Fruit fly (Drosophila melanogaster): Measurements from ENCODE around the gene CG3552.

CG3552 gene

DNA sequence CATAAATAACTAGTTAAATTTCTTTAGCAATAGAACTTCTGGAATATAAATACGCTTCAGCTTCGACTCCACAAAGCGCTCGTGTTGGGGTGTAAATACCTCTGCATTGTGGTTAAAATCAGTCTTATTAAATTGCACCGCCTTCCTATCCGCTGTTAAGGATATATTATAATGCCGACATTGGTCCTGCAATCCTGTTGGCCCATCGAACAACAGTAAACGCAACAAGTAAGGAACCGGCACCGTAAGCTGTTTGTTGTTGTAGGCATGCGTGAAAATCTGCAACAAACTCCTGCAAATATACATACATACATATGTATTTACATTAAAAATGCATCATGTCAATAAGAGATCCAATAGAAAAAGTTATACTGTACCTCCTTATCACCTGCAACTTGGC is 271 bp downstream of the CG3552 start:
- TF ChIP-seq noc (tag; optimal IDR thresholded peaks at IDR 0.05) = no peak

DNA sequence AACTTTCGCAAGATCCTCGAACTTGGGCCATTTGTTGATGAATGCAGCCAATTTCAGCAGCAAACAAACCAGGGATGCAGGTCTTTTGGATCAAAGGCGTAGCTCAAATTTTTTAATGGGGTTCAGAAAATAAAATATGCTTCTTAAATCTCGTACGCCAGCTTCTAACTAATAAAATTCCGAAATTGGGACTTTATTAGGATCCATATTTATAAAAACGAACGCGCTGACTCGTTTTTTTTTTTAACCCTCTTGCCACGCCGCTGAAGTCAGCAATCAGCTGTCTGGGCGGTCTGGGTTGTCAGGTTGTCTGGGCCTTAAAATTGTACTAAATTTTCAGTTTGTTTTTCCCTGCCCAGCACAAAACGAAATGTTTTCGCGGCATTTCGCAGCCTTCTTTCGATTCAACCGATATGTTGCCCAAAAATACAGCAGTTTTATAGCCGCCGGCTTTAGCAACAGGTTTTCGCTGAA is 1.5 kb downstream of the CG3552 start, which contains the start of gene CG3437:
Gene CG3437, minus strand, starts transcription at position 51 of the 474 bp plus-strand sequence.
- peak; percentile 99 for TF ChIP-seq noc (tag; optimal IDR thresholded peaks at IDR 0.05)

DNA sequence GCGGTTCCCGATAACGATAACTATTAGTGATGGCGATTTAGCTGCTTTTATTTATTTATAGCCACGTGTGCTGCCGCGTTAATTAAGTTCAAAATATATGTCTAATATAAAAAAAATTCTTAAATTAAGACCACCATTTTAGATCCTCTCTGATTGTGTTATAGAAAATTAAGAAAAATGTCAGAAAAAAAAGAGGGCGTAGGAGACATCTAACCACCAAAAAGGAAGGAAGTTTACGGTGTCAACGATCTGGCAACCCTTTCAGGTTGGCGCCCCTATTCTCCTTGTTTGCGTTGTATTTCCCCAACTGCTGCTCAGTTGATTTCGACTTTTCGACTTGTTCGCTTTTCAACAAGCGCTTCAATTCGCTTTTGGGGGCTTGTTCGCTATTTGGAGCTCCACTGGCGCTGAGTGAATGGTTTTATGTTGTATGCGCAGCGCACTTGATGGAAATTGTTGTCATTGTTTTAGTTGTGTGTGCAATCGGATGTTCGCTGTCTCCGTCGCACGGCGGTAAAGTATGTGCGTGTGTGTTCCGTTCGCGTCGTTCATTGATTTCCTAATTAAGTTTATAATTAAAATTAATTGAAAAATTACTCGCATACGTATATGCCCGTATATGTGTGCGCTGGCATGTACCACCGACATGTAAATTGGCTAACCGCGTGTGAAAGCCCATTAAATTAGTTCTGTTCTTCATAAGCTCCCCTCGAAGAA is 4.8 kb downstream of the CG3552 start, which contains the start of the genes CG3434 and CG44838:
Gene CG3434, minus strand, starts transcription at position 25 of the 717 bp plus-strand sequence.
Gene CG44838, plus strand, starts transcription at position 276 of the 717 bp plus-strand sequence.
- peak; percentile 67 for TF ChIP-seq noc (tag; optimal IDR thresholded peaks at IDR 0.05)

DNA sequence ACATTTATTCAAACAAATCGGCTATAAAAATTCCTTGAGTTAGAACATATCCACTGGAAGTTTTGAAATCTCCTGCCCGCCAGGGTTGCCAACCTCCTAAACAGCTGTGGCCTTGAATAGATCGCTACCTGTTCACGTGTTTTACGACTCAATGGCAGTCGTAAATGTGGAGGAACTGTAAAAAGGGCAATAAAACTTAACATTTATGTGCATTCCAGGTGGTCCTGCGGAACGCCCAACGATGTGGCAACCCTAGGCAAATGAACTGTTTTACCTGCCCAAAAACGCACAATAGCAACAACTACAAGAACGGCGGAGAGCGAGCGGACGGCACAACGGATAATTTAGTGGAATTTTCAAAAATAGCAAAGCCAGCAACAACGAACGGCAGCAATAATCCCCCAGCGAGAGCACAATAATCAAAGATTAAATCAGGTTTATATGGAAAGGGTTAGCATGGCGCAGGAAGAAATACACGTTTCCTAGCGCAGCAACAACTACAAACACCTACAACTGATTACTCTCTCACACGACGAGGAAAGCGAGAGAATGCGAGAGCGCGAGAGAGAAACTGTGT is 5.6 kb downstream of the CG3552 start:
- no peak for TF ChIP-seq noc (tag; optimal IDR thresholded peaks at IDR 0.05)

DNA sequence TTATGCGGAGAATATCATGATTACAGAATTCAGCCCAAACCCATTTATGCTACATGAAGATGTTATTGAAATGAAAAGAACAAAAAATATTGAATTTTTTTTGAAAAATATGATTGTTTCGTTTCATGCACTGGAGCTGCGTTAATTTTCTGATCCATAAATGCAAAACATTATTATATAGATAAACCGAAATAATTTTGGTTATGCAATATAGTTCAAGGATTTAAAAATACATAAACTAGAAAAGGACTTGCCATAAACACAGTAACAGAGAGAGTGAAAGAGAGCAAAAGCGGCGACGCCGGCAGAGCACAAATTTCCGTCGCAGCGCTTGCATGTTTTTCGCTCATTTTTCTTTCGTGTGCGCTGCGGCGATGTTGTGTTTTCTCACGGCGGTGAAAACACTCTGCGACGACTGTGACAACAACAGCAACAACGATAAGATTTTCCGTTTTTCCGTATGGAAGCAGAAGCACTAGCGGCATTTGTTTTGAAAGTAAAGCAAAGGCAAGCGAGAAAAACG is 6.2 kb downstream of the CG3552 start:
- peak; percentile 85 for TF ChIP-seq noc (tag; optimal IDR thresholded peaks at IDR 0.05)

DNA sequence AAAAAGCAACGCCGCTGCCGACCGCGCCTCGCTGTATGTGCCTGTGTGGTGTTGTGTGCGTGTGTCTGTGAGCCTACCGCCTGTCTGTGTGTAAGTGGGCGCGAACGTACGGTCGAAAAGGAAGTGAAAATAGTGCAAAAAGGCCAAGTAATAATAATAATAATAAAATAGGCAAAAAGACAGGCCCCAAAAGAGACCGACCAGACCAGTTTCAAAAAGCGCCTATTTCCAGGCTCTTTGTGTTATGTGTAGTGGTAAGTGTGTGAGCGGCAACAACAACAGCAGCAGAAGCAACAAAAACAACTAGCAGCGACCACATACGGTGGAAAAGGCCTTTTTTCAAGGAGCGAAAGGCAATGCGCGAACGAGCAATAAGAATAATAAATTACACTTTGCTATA is 6.7 kb downstream of the CG3552 start:
- no peak for TF ChIP-seq noc (tag; optimal IDR thresholded peaks at IDR 0.05)

DNA sequence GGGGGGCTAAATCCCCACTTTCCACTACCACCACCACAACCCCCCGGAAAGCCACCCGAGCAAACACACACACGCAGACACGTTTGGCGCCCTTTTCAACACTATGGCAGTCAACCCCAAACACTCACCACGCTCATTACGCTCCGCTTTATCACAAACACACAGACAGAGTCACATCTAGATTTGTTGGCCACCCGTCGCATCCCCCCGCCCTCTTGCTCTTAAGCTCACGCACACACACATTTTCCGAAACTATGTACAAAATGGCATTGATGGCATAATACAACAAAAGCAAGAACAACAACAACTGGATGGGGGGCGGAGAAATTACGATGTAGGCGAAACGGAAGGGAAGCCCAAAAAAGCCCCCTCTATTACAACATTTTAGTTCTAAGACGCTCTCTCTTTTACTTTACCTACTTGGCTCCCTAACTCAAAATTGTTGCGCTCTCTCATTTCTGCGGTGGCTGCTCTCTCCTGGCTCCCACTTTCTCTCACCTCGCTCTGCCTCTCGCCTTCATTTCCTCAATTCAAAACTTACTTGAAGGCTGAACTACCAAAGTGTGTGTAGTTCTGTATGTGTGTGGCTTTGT is 9.6 kb downstream of the CG3552 start:
- no peak for TF ChIP-seq noc (tag; optimal IDR thresholded peaks at IDR 0.05)

DNA sequence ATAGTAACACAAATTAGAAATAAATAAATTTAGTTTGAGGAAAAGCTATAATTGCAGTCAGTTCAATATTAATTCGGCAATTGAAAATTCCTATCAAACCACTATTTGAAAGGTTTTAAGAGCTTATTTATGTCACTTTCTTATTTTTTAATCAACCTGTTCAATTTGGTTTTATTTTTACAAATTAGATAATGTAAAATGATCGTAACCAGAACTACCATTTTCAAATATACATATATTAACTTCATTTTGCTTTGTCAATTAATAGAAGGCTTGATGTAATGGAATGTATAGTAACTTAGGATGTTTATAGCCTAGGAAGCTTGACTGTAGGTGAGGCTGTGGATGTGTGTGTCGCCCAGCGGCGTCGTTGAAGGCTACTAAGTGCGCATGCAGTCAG is 10.5 kb downstream of the CG3552 start:
- TF ChIP-seq noc (tag; optimal IDR thresholded peaks at IDR 0.05) = peak; percentile 1

DNA sequence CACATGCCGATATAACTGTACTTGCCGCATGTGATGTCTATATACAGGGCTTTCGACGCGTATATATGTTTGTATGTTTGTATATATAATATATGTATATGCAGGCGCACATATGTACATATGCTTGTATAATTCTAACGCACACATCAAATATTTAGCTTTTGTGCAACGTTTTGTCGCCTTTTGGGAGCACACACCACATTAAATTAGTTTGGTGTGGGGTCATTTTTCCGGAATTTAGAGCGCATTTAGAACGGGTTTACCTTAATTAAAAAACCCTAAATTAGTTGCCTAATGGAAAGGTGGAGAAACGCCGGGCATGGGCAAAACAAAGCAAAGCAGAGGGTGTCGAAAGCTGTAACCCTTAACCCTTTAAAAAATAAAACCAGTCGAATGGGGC is 11.1 kb downstream of the CG3552 start:
- TF ChIP-seq noc (tag; optimal IDR thresholded peaks at IDR 0.05) = no peak

DNA sequence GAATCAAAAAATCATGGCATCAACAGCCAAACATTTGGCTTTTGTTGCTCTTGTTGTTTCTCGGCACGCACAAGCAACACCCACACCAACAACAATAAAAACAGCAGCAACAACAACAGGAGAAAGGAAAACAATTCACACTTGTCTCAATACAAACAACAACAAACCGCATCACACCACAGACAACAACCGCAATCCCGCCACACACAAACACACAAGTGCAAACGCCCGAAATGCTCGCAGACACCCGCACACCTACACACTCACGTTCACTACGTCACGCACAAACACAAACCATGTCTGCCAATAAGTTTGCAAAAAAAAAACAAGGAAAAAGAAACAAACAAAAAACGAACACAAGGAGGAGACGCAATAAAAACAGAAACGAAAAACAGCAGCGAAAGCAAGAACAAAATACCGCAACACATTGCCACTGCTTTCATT is 11.7 kb downstream of the CG3552 start:
- no peak for TF ChIP-seq noc (tag; optimal IDR thresholded peaks at IDR 0.05)

DNA sequence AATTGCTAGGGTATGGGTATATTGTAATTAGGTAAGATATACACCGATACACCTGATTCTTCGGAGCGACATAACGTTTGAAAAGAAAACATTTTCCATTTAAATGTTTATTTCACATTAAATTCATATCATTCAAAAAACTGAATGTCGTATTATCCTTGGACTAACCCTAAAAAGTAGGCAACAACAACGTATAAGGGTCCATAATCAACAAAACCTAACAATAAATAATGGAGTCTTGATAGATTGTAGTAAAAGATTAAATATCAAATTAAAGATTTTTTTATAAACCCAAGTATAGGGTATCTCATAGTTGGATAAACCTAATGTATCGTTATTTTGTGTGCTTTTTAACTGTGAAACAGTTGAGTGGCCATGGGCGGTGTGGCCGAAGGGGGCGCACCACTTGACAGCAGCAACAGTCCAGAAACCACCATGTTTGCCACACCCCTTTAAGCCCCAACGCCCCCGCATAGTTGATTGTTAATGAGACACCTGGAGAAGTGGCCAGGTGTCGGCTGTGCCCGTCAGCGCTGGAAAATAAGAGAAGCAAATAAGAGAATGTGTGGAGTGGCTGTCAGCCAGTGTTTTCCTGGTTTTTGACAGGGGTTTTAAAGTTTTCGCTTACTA is 12.3 kb downstream of the CG3552 start:
- TF ChIP-seq noc (tag; optimal IDR thresholded peaks at IDR 0.05) = peak; percentile 22

DNA sequence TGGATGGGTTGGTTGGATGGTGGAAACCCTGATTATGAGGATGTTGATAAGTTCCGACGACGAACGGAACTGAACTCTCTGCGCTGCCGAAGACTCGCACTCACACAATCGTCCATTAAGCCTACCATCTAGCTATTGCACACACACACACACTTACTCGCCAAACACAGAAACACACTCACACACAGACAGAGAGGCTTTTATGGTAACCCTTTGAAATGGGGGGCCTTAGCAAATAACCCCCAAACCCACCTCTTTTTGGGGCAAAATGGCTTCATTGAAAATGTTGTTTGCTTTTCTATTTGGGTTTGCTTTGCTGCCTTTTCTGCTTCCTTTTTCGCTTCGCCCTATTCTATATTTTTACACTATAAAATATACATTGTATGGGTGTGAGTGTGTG is 13.0 kb downstream of the CG3552 start:
- TF ChIP-seq noc (tag; optimal IDR thresholded peaks at IDR 0.05) = no peak

DNA sequence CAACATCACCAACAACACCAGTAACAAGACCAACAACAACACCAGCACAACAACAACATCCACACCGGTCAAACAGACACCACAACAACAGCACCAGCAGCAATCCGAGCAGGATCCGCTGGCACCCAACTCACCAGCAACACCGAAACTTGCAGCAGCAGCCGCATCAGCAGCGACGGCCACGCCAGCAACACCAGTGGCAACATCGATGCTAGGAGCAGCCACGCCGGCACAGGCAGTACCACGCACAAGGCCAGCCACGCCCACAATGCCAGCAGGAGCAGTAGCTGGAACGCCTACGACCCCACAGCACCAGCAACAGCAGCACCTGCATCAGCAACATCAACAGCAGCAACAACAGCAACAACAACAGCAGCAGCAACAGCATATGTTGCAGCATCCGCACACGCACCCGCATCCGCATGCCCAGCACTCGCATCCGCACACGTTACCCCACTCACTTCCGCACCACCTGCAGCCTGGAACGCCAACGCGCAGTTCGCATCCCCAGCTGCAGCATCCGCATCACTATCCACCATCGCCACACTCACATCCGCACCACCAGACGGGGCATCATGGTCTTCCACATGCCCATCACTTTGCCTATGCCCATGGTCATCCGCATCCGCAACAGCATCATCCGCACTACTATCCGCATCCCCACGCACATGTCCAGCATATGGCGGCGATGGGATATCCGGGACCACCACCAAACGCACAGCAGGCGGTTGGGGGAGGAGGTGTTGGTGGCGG is 15.2 kb downstream of the CG3552 start:
- no peak for TF ChIP-seq noc (tag; optimal IDR thresholded peaks at IDR 0.05)

DNA sequence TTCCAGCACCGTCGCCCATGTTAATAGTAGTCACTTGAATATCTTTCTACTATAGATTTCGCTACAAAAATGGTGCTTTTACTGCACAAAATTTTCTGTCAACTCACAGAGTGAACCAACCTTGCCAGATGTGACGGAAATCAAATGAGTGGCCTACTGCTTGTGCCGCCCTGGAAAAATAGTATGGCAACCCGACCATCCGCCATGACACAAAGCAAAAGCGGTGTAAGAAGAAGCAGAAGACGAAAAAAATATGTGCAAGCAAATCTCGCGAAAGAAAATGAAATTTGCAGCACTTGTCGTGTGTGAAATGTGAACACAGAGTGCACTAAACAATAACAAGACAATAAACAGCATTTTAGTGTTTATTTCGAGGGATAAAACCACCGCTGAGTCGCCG is 20.7 kb downstream of the CG3552 start, which contains the start of the genes Uch-L5 and Jarid2:
Gene Uch-L5, minus strand, starts transcription at position 137 of the 400 bp plus-strand sequence.
Gene Jarid2, plus strand, starts transcription at position 210 of the 400 bp plus-strand sequence.
- TF ChIP-seq noc (tag; optimal IDR thresholded peaks at IDR 0.05) = no peak

DNA sequence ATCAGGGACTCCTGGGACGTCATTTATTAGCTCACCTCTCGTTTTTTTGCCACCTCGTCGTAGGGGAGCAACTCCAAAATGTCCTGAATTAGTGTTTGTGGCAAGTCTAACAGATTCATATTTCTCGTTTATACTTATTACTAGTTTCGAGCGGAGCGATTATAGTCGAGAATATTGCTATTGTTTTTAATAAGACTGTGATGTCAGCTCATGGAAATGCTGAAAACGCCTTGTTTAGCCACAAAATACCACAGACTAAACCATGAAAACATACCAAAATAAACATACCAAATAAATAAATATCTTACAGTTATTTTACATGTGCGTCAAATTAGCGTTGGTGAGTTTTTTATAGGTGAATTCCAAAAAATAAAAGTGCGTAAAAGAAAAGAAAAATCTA is 31.5 kb downstream of the CG3552 start, which contains the start of gene pall:
Gene pall, minus strand, starts transcription at position 205 of the 400 bp plus-strand sequence.
- no peak for TF ChIP-seq noc (tag; optimal IDR thresholded peaks at IDR 0.05)
